Worm (Caenorhabditis elegans): Measurements from ENCODE around the gene pals-21.

ce11 chrIII:1399670-1400069, 19.2 kb upstream of the pals-21 start, which contains the start of gene pals-16:
- no peak for TF ChIP-seq elt-3 (tag; optimal IDR thresholded peaks at IDR 0.05)
- TF ChIP-seq sptf-1 (tag; optimal IDR thresholded peaks at IDR 0.05): no peak
- TF ChIP-seq unc-39 (tag; optimal IDR thresholded peaks at IDR 0.05): no peak
- no peak for TF ChIP-seq lsy-2 (tag; optimal IDR thresholded peaks at IDR 0.05)
- TF ChIP-seq unc-62 (GFP tag; optimal IDR thresholded peaks at IDR 0.05): no peak
- no peak for TF ChIP-seq nhr-28 (tag; optimal IDR thresholded peaks at IDR 0.05)
- TF ChIP-seq nhr-12 (tag; optimal IDR thresholded peaks at IDR 0.05): no peak
- TF ChIP-seq elt-1 (tag; optimal IDR thresholded peaks at IDR 0.05; ENCODE audit: borderline replicate concordance, insufficient read depth): no peak
- TF ChIP-seq mab-5 (tag; optimal IDR thresholded peaks at IDR 0.05): no peak
- TF ChIP-seq ces-1 (GFP tag; optimal IDR thresholded peaks at IDR 0.05): no peak
- no peak for TF ChIP-seq hlh-1 (tag; optimal IDR thresholded peaks at IDR 0.05)
- TF ChIP-seq blmp-1 (tag; optimal IDR thresholded peaks at IDR 0.05): no peak
- TF ChIP-seq lin-13 (tag; optimal IDR thresholded peaks at IDR 0.05): no peak

Data from whole organism, mixed stage, embryonic.